Worm (Caenorhabditis elegans): ENCODE data around the gene R04B5.6.

ce11 chrV:10083999-10084468 lies 930 bp upstream of the R04B5.6 start, which contains the start of gene nhr-12:
- TF ChIP-seq unc-62 (GFP tag; optimal IDR thresholded peaks at IDR 0.05) (no peak), ama-1 (optimal IDR thresholded peaks at IDR 0.05) (no peak), ama-1 (GFP tag; optimal IDR thresholded peaks at IDR 0.05) (no peak), F10E7.11 (tag; optimal IDR thresholded peaks at IDR 0.05) (no peak), tbp1 (GFP tag; optimal IDR thresholded peaks at IDR 0.05) (no peak), him-1 (tag; optimal IDR thresholded peaks at IDR 0.05) (no peak), ets-4 (GFP tag; optimal IDR thresholded peaks at IDR 0.05) (no peak), mxl-1 (tag; optimal IDR thresholded peaks at IDR 0.05) (no peak), attf-3 (GFP tag; conservative IDR thresholded peaks at IDR 0.05) (no peak), fkh-3 (tag; optimal IDR thresholded peaks at IDR 0.05) (no peak), lin-35 (GFP tag; optimal IDR thresholded peaks at IDR 0.05) (no peak)

Measured in whole organism, young adult.